Worm (Caenorhabditis elegans): ENCODE results near the gene sdz-26.

DNA sequence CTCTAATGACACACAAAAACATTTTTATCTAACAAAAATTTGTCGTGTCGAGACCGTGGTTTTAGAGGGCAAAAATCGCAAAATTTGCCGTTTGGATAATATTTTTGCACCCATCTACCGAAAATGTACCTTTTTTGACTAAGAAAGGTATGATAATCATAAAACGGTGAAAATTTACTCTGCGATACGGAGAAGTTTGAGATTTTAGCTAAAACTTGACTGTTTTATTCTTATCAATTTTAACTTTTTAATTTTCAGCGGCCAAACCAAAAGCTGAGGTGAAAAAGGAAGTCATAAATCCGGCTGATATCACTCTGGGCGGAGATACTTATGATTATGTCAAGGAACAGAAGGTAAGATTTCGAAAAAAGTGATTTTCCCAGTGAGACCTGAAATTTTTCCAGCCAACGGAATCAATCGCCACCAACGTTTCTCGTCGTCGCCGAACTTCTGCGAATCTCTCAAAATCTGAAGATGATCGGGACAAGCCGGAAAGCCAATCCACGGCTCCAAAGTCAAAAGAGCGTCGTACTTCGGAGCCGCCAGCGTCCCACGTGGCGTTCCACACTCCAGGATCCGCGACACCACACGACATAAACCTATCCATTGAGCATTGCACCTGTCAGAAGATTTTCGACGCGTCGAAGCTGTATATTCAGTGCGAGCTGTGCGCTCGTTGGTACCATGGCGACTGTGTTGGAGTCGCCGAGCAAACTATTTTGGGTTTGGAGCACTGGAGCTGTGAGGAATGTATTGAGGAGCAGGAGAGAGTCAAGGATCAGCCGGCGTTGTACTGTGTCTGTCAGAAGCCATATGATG is 24.8 kb downstream of the sdz-26 start:
- no peak for TF ChIP-seq lsy-2 (tag; optimal IDR thresholded peaks at IDR 0.05)
- TF ChIP-seq sptf-1 (tag; optimal IDR thresholded peaks at IDR 0.05), result no peak
- no peak for TF ChIP-seq lin-39 (tag; optimal IDR thresholded peaks at IDR 0.05)
- no peak for TF ChIP-seq ztf-4 (tag; optimal IDR thresholded peaks at IDR 0.05)
- TF ChIP-seq ceh-82 (tag; optimal IDR thresholded peaks at IDR 0.05), result no peak
- no peak for TF ChIP-seq tbx-2 (tag; optimal IDR thresholded peaks at IDR 0.05)
- TF ChIP-seq efl-1 (optimal IDR thresholded peaks at IDR 0.05), result no peak
- TF ChIP-seq efl-1 (GFP tag; optimal IDR thresholded peaks at IDR 0.05 in 1 of 2), result no peak
- no peak for TF ChIP-seq unc-130 (tag; optimal IDR thresholded peaks at IDR 0.05)
- no peak for TF ChIP-seq C16A3.4 (tag; optimal IDR thresholded peaks at IDR 0.05)
- no peak for TF ChIP-seq efl-3 (GFP tag; optimal IDR thresholded peaks at IDR 0.05)
- TF ChIP-seq mef-2 (tag; optimal IDR thresholded peaks at IDR 0.05), result no peak
- TF ChIP-seq F16B12.6 (tag; optimal IDR thresholded peaks at IDR 0.05), result no peak
- no peak for TF ChIP-seq ama-1 (optimal IDR thresholded peaks at IDR 0.05)

Data from whole organism, L1 larva.